4 fruit fly cellular contexts compared by ENCODE assay signal in genomic region chr3L:11720780-11721179, dm6.
A peak's percentile ranks its signal among the peaks of the same experiment; 100 is the strongest.
TF ChIP-seq lines count a peak whose summit lies in the region.

Gene Bmcp (plus strand): TSS chr3L:11720934.

- no peak for TF ChIP-seq CTCF in whole organism, embryonic (GFP tag; optimal IDR thresholded peaks at IDR 0.05; lab: Kevin White, UChicago)

TF ChIP-seq in whole organism, adult, 20 proteins besides CTCF, POLR2A, EP300 and RAD21:
- TF ChIP-seq ovo (GFP tag; optimal IDR thresholded peaks at IDR 0.05; lab: Kevin White, UChicago) (no peak), bab1 (GFP tag; optimal IDR thresholded peaks at IDR 0.05; lab: Kevin White, UChicago) (peak; percentile 42)

TF ChIP-seq in whole organism, embryonic, 481 proteins besides CTCF, POLR2A, EP300 and RAD21 (continues in another document):
- peak; percentile 54 for TF ChIP-seq MBD-R2 (GFP tag; IDR thresholded peaks at IDR 0.05; lab: Robert Waterston, UW)
- peak; percentile 33; the same call in 1 of the 2 replicates for TF ChIP-seq CG31441 (GFP tag; IDR thresholded peaks at IDR 0.05; lab: Robert Waterston, UW)
- TF ChIP-seq danr (GFP tag; IDR thresholded peaks at IDR 0.05; lab: Robert Waterston, UW) = no peak
- TF ChIP-seq jigr1 (GFP tag; IDR thresholded peaks at IDR 0.05; lab: Robert Waterston, UW) = no peak
- TF ChIP-seq CG4617 (GFP tag; optimal IDR thresholded peaks at IDR 0.05; lab: Kevin White, UChicago; ENCODE audit: borderline replicate concordance) = peak; percentile 42
- no peak for TF ChIP-seq mld (GFP tag; IDR thresholded peaks at IDR 0.05; lab: Robert Waterston, UW; ENCODE audit: partially characterized antibody)
- TF ChIP-seq Nf-YC (tag; optimal IDR thresholded peaks at IDR 0.05; lab: Kevin White, UChicago) = no peak
- no peak for TF ChIP-seq CG10274 (GFP tag; optimal IDR thresholded peaks at IDR 0.05; lab: Kevin White, UChicago)
- TF ChIP-seq Ets97D (GFP tag; optimal IDR thresholded peaks at IDR 0.05; lab: Kevin White, UChicago) = peak; percentile 95
- TF ChIP-seq CG2120 (GFP tag; optimal IDR thresholded peaks at IDR 0.05; lab: Kevin White, UChicago) = no peak
- TF ChIP-seq gt (GFP tag; IDR thresholded peaks at IDR 0.05; lab: Robert Waterston, UW) = no peak
- no peak for TF ChIP-seq Abd-B (GFP tag; optimal IDR thresholded peaks at IDR 0.05; lab: Kevin White, UChicago)
- TF ChIP-seq CG17912 (GFP tag; optimal IDR thresholded peaks at IDR 0.05; lab: Kevin White, UChicago) = peak; percentile 21
- TF ChIP-seq cas (GFP tag; IDR thresholded peaks at IDR 0.05; lab: Robert Waterston, UW) = no peak
- no peak for TF ChIP-seq Bgb (GFP tag; IDR thresholded peaks at IDR 0.05; lab: Robert Waterston, UW; ENCODE audit: partially characterized antibody)
- TF ChIP-seq CG15269 (tag; optimal IDR thresholded peaks at IDR 0.05; lab: Kevin White, UChicago) = peak; percentile 12
- TF ChIP-seq sima (GFP tag; optimal IDR thresholded peaks at IDR 0.05; lab: Kevin White, UChicago) = no peak
- TF ChIP-seq CG15514 (GFP tag; optimal IDR thresholded peaks at IDR 0.05; lab: Kevin White, UChicago) = peak; percentile 68
- TF ChIP-seq CG10366 (GFP tag; IDR thresholded peaks at IDR 0.05; lab: Robert Waterston, UW) = no peak
- TF ChIP-seq CG13123 (GFP tag; optimal IDR thresholded peaks at IDR 0.05; lab: Kevin White, UChicago) = no peak
- TF ChIP-seq klu (GFP tag; IDR thresholded peaks at IDR 0.05; lab: Robert Waterston, UW) = no peak
- TF ChIP-seq CG12391 (tag; optimal IDR thresholded peaks at IDR 0.05; lab: Kevin White, UChicago) = peak; percentile 10
- TF ChIP-seq fd64A (GFP tag; optimal IDR thresholded peaks at IDR 0.05; lab: Kevin White, UChicago) = no peak
- TF ChIP-seq CG1603 (tag; optimal IDR thresholded peaks at IDR 0.05; lab: Kevin White, UChicago) = peak; percentile 46
- TF ChIP-seq toy (GFP tag; IDR thresholded peaks at IDR 0.05; lab: Robert Waterston, UW) = no peak
- TF ChIP-seq kay (GFP tag; optimal IDR thresholded peaks at IDR 0.05; lab: Kevin White, UChicago) = no peak
- no peak for TF ChIP-seq Hr51 (GFP tag; optimal IDR thresholded peaks at IDR 0.05; lab: Kevin White, UChicago)
- peak; percentile 7 for TF ChIP-seq unpg (GFP tag; optimal IDR thresholded peaks at IDR 0.05; lab: Kevin White, UChicago)
- no peak for TF ChIP-seq pros (GFP tag; optimal IDR thresholded peaks at IDR 0.05; lab: Kevin White, UChicago)
- no peak for TF ChIP-seq Bteb2 (GFP tag; optimal IDR thresholded peaks at IDR 0.05; lab: Kevin White, UChicago)

TF ChIP-seq in whole organism, prepupa, 60 proteins besides CTCF, POLR2A, EP300 and RAD21:
- TF ChIP-seq spab (GFP tag; optimal IDR thresholded peaks at IDR 0.05; lab: Kevin White, UChicago) (no peak), Eip78C (GFP tag; lab: Kevin White, UChicago) (peak; percentile 69), Lpt (GFP tag; optimal IDR thresholded peaks at IDR 0.05; lab: Kevin White, UChicago) (no peak), CG6854 (GFP tag; optimal IDR thresholded peaks at IDR 0.05; lab: Kevin White, UChicago) (peak; percentile 6), fd59A (GFP tag; optimal IDR thresholded peaks at IDR 0.05; lab: Kevin White, UChicago) (no peak), esn (GFP tag; optimal IDR thresholded peaks at IDR 0.05; lab: Kevin White, UChicago) (peak; percentile 35), CG9139 (GFP tag; optimal IDR thresholded peaks at IDR 0.05; lab: Kevin White, UChicago) (no peak), CG4318 (GFP tag; optimal IDR thresholded peaks at IDR 0.05; lab: Kevin White, UChicago) (no peak), CG15336 (GFP tag; IDR thresholded peaks at IDR 0.05; lab: Robert Waterston, UW) (no peak), CG6808 (GFP tag; optimal IDR thresholded peaks at IDR 0.05; lab: Kevin White, UChicago) (no peak), CG1621 (tag; optimal IDR thresholded peaks at IDR 0.05; lab: Kevin White, UChicago) (peak; percentile 73), Sox14 (GFP tag; optimal IDR thresholded peaks at IDR 0.05; lab: Kevin White, UChicago) (peak; percentile 40), CG3032 (tag; optimal IDR thresholded peaks at IDR 0.05; lab: Kevin White, UChicago) (peak; percentile 4), Sox102F (GFP tag; optimal IDR thresholded peaks at IDR 0.05; lab: Kevin White, UChicago) (no peak), CG8319 (GFP tag; optimal IDR thresholded peaks at IDR 0.05; lab: Kevin White, UChicago) (no peak)
TF ChIP-seq in whole organism, prepupa: peak in this region for 6.

TF ChIP-seq in whole organism, pupa, 21 proteins besides CTCF, POLR2A, EP300 and RAD21:
- TF ChIP-seq CG13204 (GFP tag; optimal IDR thresholded peaks at IDR 0.05; lab: Kevin White, UChicago) = no peak
- no peak for TF ChIP-seq Pif1A (GFP tag; optimal IDR thresholded peaks at IDR 0.05; lab: Kevin White, UChicago)
- TF ChIP-seq CG8159 (tag; optimal IDR thresholded peaks at IDR 0.05; lab: Kevin White, UChicago) = no peak
- TF ChIP-seq CG34367 (tag; optimal IDR thresholded peaks at IDR 0.05; lab: Kevin White, UChicago) = no peak
- no peak for TF ChIP-seq CG8301 (tag; optimal IDR thresholded peaks at IDR 0.05; lab: Kevin White, UChicago)
- no peak for TF ChIP-seq gl (tag; optimal IDR thresholded peaks at IDR 0.05; lab: Kevin White, UChicago)
- no peak for TF ChIP-seq CG14655 (GFP tag; optimal IDR thresholded peaks at IDR 0.05; lab: Kevin White, UChicago)
- no peak for TF ChIP-seq CG10348 (GFP tag; IDR thresholded peaks at IDR 0.05; lab: Robert Waterston, UW)
- TF ChIP-seq fd96Ca (GFP tag; IDR thresholded peaks at IDR 0.05; lab: Robert Waterston, UW) = no peak
- TF ChIP-seq Snoo (tag; optimal IDR thresholded peaks at IDR 0.05; lab: Kevin White, UChicago) = peak; percentile 6
- TF ChIP-seq rn (GFP tag; IDR thresholded peaks at IDR 0.05; lab: Robert Waterston, UW) = no peak
- TF ChIP-seq CG32121 (GFP tag; IDR thresholded peaks at IDR 0.05; lab: Robert Waterston, UW) = no peak
- TF ChIP-seq CG4496 (GFP tag; IDR thresholded peaks at IDR 0.05; lab: Robert Waterston, UW) = 0 out of 3 replicates have a peak, but pooled peaks have one; percentile 24
- TF ChIP-seq Ets98B (GFP tag; IDR thresholded peaks at IDR 0.05; lab: Robert Waterston, UW) = no peak
- peak; percentile 36; the same call in 1 of the 2 replicates for TF ChIP-seq CG12605 (GFP tag; IDR thresholded peaks at IDR 0.05; lab: Robert Waterston, UW)
- peak; percentile 9 for TF ChIP-seq CG15710 (tag; optimal IDR thresholded peaks at IDR 0.05; lab: Kevin White, UChicago)
- no peak for TF ChIP-seq Pif1B (GFP tag; optimal IDR thresholded peaks at IDR 0.05; lab: Kevin White, UChicago)
- no peak for TF ChIP-seq CG9948 (tag; optimal IDR thresholded peaks at IDR 0.05; lab: Kevin White, UChicago)
